Fruit fly (Drosophila melanogaster): Measurements from ENCODE around the gene CG42870.

The CG42870 gene

DNA sequence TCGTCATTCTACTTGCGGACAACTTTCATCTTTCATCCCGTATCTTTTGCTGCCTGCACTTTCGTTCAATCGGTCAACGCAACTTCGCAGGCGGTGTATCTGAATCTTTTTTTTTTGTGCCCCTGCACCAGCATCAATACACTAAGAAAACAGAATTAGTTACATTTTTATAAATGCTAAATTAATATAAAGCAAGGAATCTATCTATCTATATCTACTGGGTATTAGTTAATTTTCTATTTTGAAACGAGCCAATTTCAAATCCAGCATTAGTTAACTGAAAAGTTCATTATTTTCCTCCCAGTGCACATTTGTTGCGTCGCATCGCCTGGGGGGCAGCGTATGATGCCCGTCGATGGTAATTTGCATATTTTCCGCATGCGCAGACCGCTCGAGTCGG, 4.3 kb downstream of the CG42870 start (continued):
- TF ChIP-seq dmrt11E (tag; optimal IDR thresholded peaks at IDR 0.05) (peak; percentile 38), CG14667 (GFP tag; IDR thresholded peaks at IDR 0.05) (0 out of 2 replicates have a peak, but pooled peaks have one; percentile 17), CG5245 (GFP tag; optimal IDR thresholded peaks at IDR 0.05) (peak; percentile 3), CG11504 (tag; optimal IDR thresholded peaks at IDR 0.05) (peak; percentile 47), hkb (optimal IDR thresholded peaks at IDR 0.05) (no peak), hkb (GFP tag; IDR thresholded peaks at IDR 0.05) (0 out of 2 replicates have a peak, but pooled peaks have one; percentile 16), CG8765 (GFP tag; IDR thresholded peaks at IDR 0.05) (no peak), CG3281 (GFP tag; optimal IDR thresholded peaks at IDR 0.05) (no peak), Ssrp (tag; optimal IDR thresholded peaks at IDR 0.05) (peak; percentile 20), CG7839 (tag; optimal IDR thresholded peaks at IDR 0.05) (peak; percentile 24), seq (GFP tag; IDR thresholded peaks at IDR 0.05) (no peak), Drgx (GFP tag; IDR thresholded peaks at IDR 0.05) (peak; percentile 85), vvl (GFP tag; IDR thresholded peaks at IDR 0.05) (peak; percentile 45), dpn (GFP tag; optimal IDR thresholded peaks at IDR 0.05) (peak in 1 of 2 experiments; percentile 0), CG1603 (tag; optimal IDR thresholded peaks at IDR 0.05) (peak; percentile 13), da (GFP tag; optimal IDR thresholded peaks at IDR 0.05) (no peak), run (tag; optimal IDR thresholded peaks at IDR 0.05) (no peak), CG17328 (GFP tag; IDR thresholded peaks at IDR 0.05) (peak; percentile 53), unpg (GFP tag; optimal IDR thresholded peaks at IDR 0.05) (peak; percentile 2), az2 (GFP tag; optimal IDR thresholded peaks at IDR 0.05) (peak; percentile 17), CG10366 (GFP tag; IDR thresholded peaks at IDR 0.05) (peak; percentile 25; the same call in 1 of the 2 replicates), Xbp1 (GFP tag; optimal IDR thresholded peaks at IDR 0.05) (peak; percentile 10), trem (tag; optimal IDR thresholded peaks at IDR 0.05) (peak; percentile 22), bsh (GFP tag; optimal IDR thresholded peaks at IDR 0.05) (peak in 1 of 2 experiments; percentile 37), CG18262 (tag; optimal IDR thresholded peaks at IDR 0.05) (peak; percentile 10), phol (tag; optimal IDR thresholded peaks at IDR 0.05) (peak; percentile 25), prd (optimal IDR thresholded peaks at IDR 0.05) (no peak), prd (GFP tag; IDR thresholded peaks at IDR 0.05) (peak; percentile 63; the same call in 2 of the 3 replicates), nmo (GFP tag; optimal IDR thresholded peaks at IDR 0.05) (peak; percentile 19), gem (tag; optimal IDR thresholded peaks at IDR 0.05) (peak; percentile 30), sens (GFP tag) (peak; percentile 69), CG17361 (GFP tag; IDR thresholded peaks at IDR 0.05) (0 out of 3 replicates have a peak, but pooled peaks have one; percentile 12), CG32772 (GFP tag; IDR thresholded peaks at IDR 0.05) (no peak), Blimp-1 (GFP tag; optimal IDR thresholded peaks at IDR 0.05) (peak; percentile 62), ci (GFP tag; IDR thresholded peaks at IDR 0.05) (peak; percentile 53; the same call in 1 of the 3 replicates), CG31441 (GFP tag; IDR thresholded peaks at IDR 0.05) (0 out of 2 replicates have a peak, but pooled peaks have one; percentile 17), croc (GFP tag; conservative IDR thresholded peaks at IDR 0.05) (peak; percentile 27; the same call in 1 of the 3 replicates), tgo (GFP tag; IDR thresholded peaks at IDR 0.05) (0 out of 3 replicates have a peak, but pooled peaks have one; percentile 26), CG1024 (GFP tag; IDR thresholded peaks at IDR 0.05) (no peak), CG12391 (tag; optimal IDR thresholded peaks at IDR 0.05) (peak; percentile 1), CG2712 (tag; optimal IDR thresholded peaks at IDR 0.05) (peak; percentile 23), row (GFP tag; IDR thresholded peaks at IDR 0.05) (peak; percentile 34; the same call in 1 of the 3 replicates)

DNA sequence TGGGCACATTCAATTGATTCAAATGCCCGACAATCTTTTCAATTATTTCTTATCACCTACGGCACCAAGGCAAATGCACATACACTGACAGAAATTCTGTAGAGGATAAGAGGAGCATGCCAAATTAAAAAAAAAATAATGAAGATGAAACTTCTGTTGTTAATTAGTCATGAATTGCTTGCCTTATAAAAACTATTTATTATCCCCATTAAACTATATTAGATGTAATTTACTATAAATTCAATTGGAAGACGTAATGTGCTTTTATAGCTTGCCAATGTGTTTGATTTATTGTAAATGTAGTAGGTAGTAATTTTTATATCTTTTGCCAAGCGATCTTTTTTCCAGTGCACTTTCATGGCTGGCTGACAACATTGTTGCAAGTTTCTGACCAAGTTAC, 5.5 kb downstream of the CG42870 start:
- TF ChIP-seq HLH3B (GFP tag; IDR thresholded peaks at IDR 0.05) (0 out of 2 replicates have a peak, but pooled peaks have one; percentile 3), CG10147 (GFP tag; optimal IDR thresholded peaks at IDR 0.05) (no peak), nau (GFP tag; optimal IDR thresholded peaks at IDR 0.05) (no peak), nmo (GFP tag; optimal IDR thresholded peaks at IDR 0.05) (peak; percentile 5), CG10959 (GFP tag; IDR thresholded peaks at IDR 0.05) (no peak), da (GFP tag; optimal IDR thresholded peaks at IDR 0.05) (no peak), z (GFP tag; IDR thresholded peaks at IDR 0.05) (no peak), hkb (optimal IDR thresholded peaks at IDR 0.05) (no peak), hkb (GFP tag; IDR thresholded peaks at IDR 0.05) (peak; percentile 33; the same call in 1 of the 2 replicates), phol (tag; optimal IDR thresholded peaks at IDR 0.05) (peak; percentile 17), CG1233 (GFP tag; optimal IDR thresholded peaks at IDR 0.05) (no peak), CG17912 (GFP tag; optimal IDR thresholded peaks at IDR 0.05) (no peak), H15 (GFP tag; IDR thresholded peaks at IDR 0.05) (no peak), cas (GFP tag; IDR thresholded peaks at IDR 0.05) (no peak), sug (tag; optimal IDR thresholded peaks at IDR 0.05) (no peak), Xrp1 (GFP tag; IDR thresholded peaks at IDR 0.05) (peak; percentile 43; the same call in 1 of the 2 replicates)
